Worm (Caenorhabditis elegans) whole organism, mixed stage, embryonic: ENCODE data around the gene nspb-2.
"Not testable (repeated sequence)": the region's sequence is repeated elsewhere in the genome, so short reads cannot be mapped to it uniquely, and the experiment has no call there.

ENCODE experiments used
- M03D4.4 ChIP-seq: sonication (generic microtip); optimal IDR thresholded peaks from 2 replicates; lab custom pipeline; 2017; ENCODE audit warnings: mild to moderate bottlenecking, missing genetic modification characterization, missing compliant biosample characterization
- bed-3 ChIP-seq: fragments of 200-800 bp; sonication (Bioruptor generic); optimal IDR thresholded peaks from 3 replicates; lab custom pipeline; 2018; ENCODE audit warnings: mild to moderate bottlenecking, missing genetic modification characterization, moderate library complexity, missing compliant biosample characterization
- blmp-1 ChIP-seq: fragments of 150-350 bp; optimal IDR thresholded peaks from 2 replicates; lab custom pipeline; 2014; ENCODE audit warnings: missing biosample characterization, missing genetic modification characterization
- ceh-39 ChIP-seq: fragments of 150-350 bp; optimal IDR thresholded peaks from 2 replicates; lab custom pipeline; 2014; ENCODE audit warnings: missing biosample characterization, missing genetic modification characterization
- ceh-43 ChIP-seq: fragments of 200-800 bp; sonication (Bioruptor generic); optimal IDR thresholded peaks from 2 replicates; lab custom pipeline; 2018; ENCODE audit warnings: mild to moderate bottlenecking, missing genetic modification characterization, moderate library complexity, missing compliant biosample characterization
- ceh-83 ChIP-seq: fragments of 200-800 bp; sonication (Bioruptor generic); optimal IDR thresholded peaks from 2 replicates; lab custom pipeline; 2018; ENCODE audit warnings: mild to moderate bottlenecking, missing genetic modification characterization, missing compliant biosample characterization
- ces-1 ChIP-seq: fragments of 150-350 bp; optimal IDR thresholded peaks from 2 replicates; lab custom pipeline; 2014; ENCODE audit warnings: missing biosample characterization, missing genetic modification reagents, missing genetic modification characterization
- cnd-1 ChIP-seq: fragments of 200-800 bp; sonication (Bioruptor generic); optimal IDR thresholded peaks from 2 replicates; lab custom pipeline; 2018; ENCODE audit warnings: mild to moderate bottlenecking, missing genetic modification characterization, missing compliant biosample characterization
- drap-1 ChIP-seq: fragments of 200-800 bp; sonication (Bioruptor generic); optimal IDR thresholded peaks from 3 replicates; lab custom pipeline; 2018; ENCODE audit warnings: mild to moderate bottlenecking, missing genetic modification characterization, missing compliant biosample characterization
- elt-1 ChIP-seq: sonication (generic microtip); optimal IDR thresholded peaks from 2 replicates; lab custom pipeline; 2017; ENCODE audit warnings: missing genetic modification characterization, mild to moderate bottlenecking, missing compliant biosample characterization, antibody characterized with exemption, moderate library complexity, borderline replicate concordance; ENCODE audit not compliant: insufficient read depth
- elt-3 ChIP-seq: fragments of 150-350 bp; optimal IDR thresholded peaks from 2 replicates; lab custom pipeline; 2014; ENCODE audit warnings: missing biosample characterization, missing genetic modification characterization
- ham-2 ChIP-seq: fragments of 200-800 bp; sonication (Bioruptor generic); optimal IDR thresholded peaks from 2 replicates; lab custom pipeline; 2018; ENCODE audit warnings: mild to moderate bottlenecking, missing genetic modification characterization, missing compliant biosample characterization
- hlh-1 ChIP-seq: fragments of 150-350 bp; optimal IDR thresholded peaks from 2 replicates; lab custom pipeline; 2014; ENCODE audit warnings: missing biosample characterization, missing genetic modification reagents, missing genetic modification characterization
- lin-13 ChIP-seq: fragments of 150-350 bp; optimal IDR thresholded peaks from 2 replicates; lab custom pipeline; 2014; ENCODE audit warnings: missing biosample characterization, missing genetic modification characterization
- lin-32 ChIP-seq: fragments of 200-800 bp; sonication (Bioruptor generic); optimal IDR thresholded peaks from 2 replicates; lab custom pipeline; 2018; ENCODE audit warnings: mild to moderate bottlenecking, missing genetic modification characterization, missing compliant biosample characterization
- lsy-2 ChIP-seq: fragments of 150-350 bp; optimal IDR thresholded peaks from 2 replicates; lab custom pipeline; 2014; ENCODE audit warnings: missing biosample characterization, missing genetic modification characterization
- mab-5 ChIP-seq: fragments of 150-350 bp; optimal IDR thresholded peaks from 2 replicates; lab custom pipeline; 2014; ENCODE audit warnings: missing biosample characterization, missing genetic modification characterization
- mep-1 ChIP-seq: fragments of 150-350 bp; optimal IDR thresholded peaks from 2 replicates; lab custom pipeline; 2017; ENCODE audit warnings: missing biosample characterization, missing genetic modification reagents, missing genetic modification characterization, inconsistent platforms
- mls-2 ChIP-seq: sonication (generic microtip); optimal IDR thresholded peaks from 2 replicates; lab custom pipeline; 2016; ENCODE audit warnings: mild to moderate bottlenecking, missing genetic modification characterization, moderate library complexity, missing compliant biosample characterization
- nhr-12 ChIP-seq: fragments of 150-350 bp; optimal IDR thresholded peaks from 2 replicates; lab custom pipeline; 2014; ENCODE audit warnings: missing biosample characterization, missing genetic modification characterization
- nhr-237 ChIP-seq: fragments of 150-350 bp; optimal IDR thresholded peaks from 2 replicates; lab custom pipeline; 2014; ENCODE audit warnings: missing biosample characterization, missing genetic modification characterization
- nhr-28 ChIP-seq: fragments of 150-350 bp; optimal IDR thresholded peaks from 2 replicates; lab custom pipeline; 2014; ENCODE audit warnings: missing biosample characterization, missing genetic modification characterization
- nhr-76 ChIP-seq: sonication (generic microtip); optimal IDR thresholded peaks from 2 replicates; lab custom pipeline; 2017; ENCODE audit warnings: missing biosample characterization, missing genetic modification characterization
- pha-4 ChIP-seq: fragments of 150-350 bp; optimal IDR thresholded peaks from 2 replicates; lab custom pipeline; 2018; ENCODE audit warnings: missing biosample characterization, missing genetic modification reagents, missing genetic modification characterization
- sem-2 ChIP-seq: fragments of 200-800 bp; sonication (Bioruptor generic); optimal IDR thresholded peaks from 2 replicates; lab custom pipeline; 2018; ENCODE audit warnings: mild to moderate bottlenecking, missing genetic modification characterization, missing compliant biosample characterization
- sptf-1 ChIP-seq: sonication (generic microtip); optimal IDR thresholded peaks from 2 replicates; lab custom pipeline; 2017; ENCODE audit warnings: mild to moderate bottlenecking, missing genetic modification characterization, moderate library complexity, missing compliant biosample characterization
- tbx-8 ChIP-seq: fragments of 200-800 bp; sonication (Bioruptor generic); optimal IDR thresholded peaks from 2 replicates; lab custom pipeline; 2018; ENCODE audit warnings: mild to moderate bottlenecking, missing genetic modification characterization, moderate library complexity, missing compliant biosample characterization
- unc-120 ChIP-seq: sonication (generic microtip); optimal IDR thresholded peaks from 2 replicates; lab custom pipeline; 2017; ENCODE audit warnings: missing genetic modification characterization, missing compliant biosample characterization; ENCODE audit not compliant: poor library complexity, severe bottlenecking
- unc-39 ChIP-seq: fragments of 150-350 bp; optimal IDR thresholded peaks from 2 replicates; lab custom pipeline; 2014; ENCODE audit warnings: missing biosample characterization, missing genetic modification characterization
- zip-8 ChIP-seq: fragments of 150-350 bp; optimal IDR thresholded peaks from 2 replicates; lab custom pipeline; 2014; ENCODE audit warnings: missing biosample characterization, missing genetic modification characterization
- ztf-11 ChIP-seq: fragments of 150-350 bp; optimal IDR thresholded peaks from 2 replicates; lab custom pipeline; 2014; ENCODE audit warnings: missing biosample characterization, missing genetic modification characterization

The nspb-2 gene

DNA sequence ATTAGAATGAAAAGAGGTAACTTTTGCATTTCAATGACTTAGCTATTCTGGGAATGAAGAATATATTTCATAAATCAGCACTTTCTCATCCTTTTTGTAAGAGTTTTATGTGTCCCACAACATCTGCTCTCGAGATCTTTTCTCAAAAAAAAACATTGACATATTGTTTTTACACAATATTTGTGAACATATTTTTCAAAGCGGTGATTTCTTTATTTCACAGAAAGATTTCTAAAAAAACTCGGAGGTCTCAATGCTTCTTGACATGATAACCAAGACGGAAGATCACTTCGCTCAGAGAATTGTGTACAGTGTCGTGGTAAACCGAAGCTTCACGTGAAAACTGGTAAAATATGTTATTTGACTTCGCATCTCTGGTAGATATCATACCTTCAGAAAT lies 4.4 kb downstream of the nspb-2 start, which contains the start of gene F38A5.22:
F38A5.22 (minus strand) TSS at position 29 of the 400 bp plus-strand sequence.
- TF ChIP-seq ceh-39 (tag; lab: Kevin White, UChicago) = no peak
- TF ChIP-seq zip-8 = no peak
- no peak for TF ChIP-seq bed-3 (GFP tag; lab: Kevin White, UChicago)
- TF ChIP-seq ham-2 (GFP tag; lab: Kevin White, UChicago) = no peak
- no peak for TF ChIP-seq ces-1 (GFP tag; lab: Kevin White, UChicago)
- no peak for TF ChIP-seq nhr-12 (tag; lab: Kevin White, UChicago)
- no peak for TF ChIP-seq nhr-237 (tag; lab: Kevin White, UChicago)
- no peak for TF ChIP-seq sptf-1 (tag; lab: Kevin White, UChicago)
- TF ChIP-seq unc-39 (tag; lab: Kevin White, UChicago) = no peak
- TF ChIP-seq sem-2 = no peak
- TF ChIP-seq nhr-76 (tag; lab: Kevin White, UChicago) = no peak
- TF ChIP-seq cnd-1 = no peak
- no peak for TF ChIP-seq tbx-8 (GFP tag; lab: Kevin White, UChicago)

ce11 chrIV:6597298-6597697 lies 5.8 kb downstream of the nspb-2 start, which contains the start of gene F38A5.6:
F38A5.6 (minus strand) TSS chrIV:6597398.
- TF ChIP-seq sptf-1 (tag; lab: Kevin White, UChicago) (no peak), ceh-83 (GFP tag; lab: Kevin White, UChicago) (no peak), mls-2 (tag; lab: Kevin White, UChicago) (no peak), elt-1 (tag; lab: Kevin White, UChicago) (no peak), ztf-11 (tag; lab: Kevin White, UChicago) (no peak), ceh-43 (GFP tag; lab: Kevin White, UChicago) (no peak), unc-120 (tag; lab: Kevin White, UChicago) (no peak), lin-13 (tag; lab: Kevin White, UChicago) (no peak), blmp-1 (tag; lab: Kevin White, UChicago) (no peak), nhr-12 (tag; lab: Kevin White, UChicago) (no peak)

- not testable (repeated sequence) for TF ChIP-seq ham-2 (GFP tag; lab: Kevin White, UChicago); lin-13 (tag; lab: Kevin White, UChicago); unc-39 (tag; lab: Kevin White, UChicago)
Measured at ce11 chrIV:6597918-6598317, 6.4 kb downstream of the nspb-2 start, which contains the start of gene nspb-4. nspb-4 (plus strand) TSS chrIV:6598218.

DNA sequence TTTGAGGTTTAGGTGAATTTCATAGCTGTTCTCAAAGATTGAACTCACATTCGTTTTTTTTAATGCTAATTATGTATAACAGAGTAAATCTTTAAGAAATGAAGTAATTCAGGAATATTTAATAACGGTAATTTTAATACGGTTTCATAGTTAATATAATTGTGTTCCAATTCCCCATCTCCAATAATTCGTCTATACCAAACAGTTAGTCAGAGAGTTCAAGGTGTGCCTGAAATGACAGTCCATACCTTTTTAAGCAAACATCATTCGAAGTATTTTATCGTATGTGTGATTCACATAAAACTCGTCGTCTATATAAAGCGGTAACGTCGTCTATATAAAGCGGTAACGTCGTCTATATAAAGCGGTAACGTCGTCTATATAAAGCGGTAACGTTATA lies 7.2 kb downstream of the nspb-2 start, which contains the start of gene nspb-5:
nspb-5 (plus strand) TSS at position 301 of the 400 bp plus-strand sequence.
- TF ChIP-seq nhr-28; ceh-83 (GFP tag; lab: Kevin White, UChicago); mab-5 (tag; lab: Kevin White, UChicago): not testable (repeated sequence)

ce11 chrIV:6599447-6599846 lies 8.0 kb downstream of the nspb-2 start, which contains the start of gene F38A5.8:
F38A5.8 (plus strand) TSS chrIV:6599747.
- TF ChIP-seq elt-1 (tag; lab: Kevin White, UChicago) = no peak
- no peak for TF ChIP-seq lin-32
- TF ChIP-seq unc-120 (tag; lab: Kevin White, UChicago) = no peak
- TF ChIP-seq mab-5 (tag; lab: Kevin White, UChicago) = no peak
- no peak for TF ChIP-seq lsy-2 (tag; lab: Kevin White, UChicago)
- no peak for TF ChIP-seq blmp-1 (tag; lab: Kevin White, UChicago)
- TF ChIP-seq ceh-83 (GFP tag; lab: Kevin White, UChicago) = no peak
- TF ChIP-seq drap-1 = no peak
- TF ChIP-seq pha-4 = no peak
- TF ChIP-seq ceh-43 (GFP tag; lab: Kevin White, UChicago) = no peak
- no peak for TF ChIP-seq hlh-1
- no peak for TF ChIP-seq zip-8
- no peak for TF ChIP-seq elt-3 (tag; lab: Kevin White, UChicago)
- no peak for TF ChIP-seq mls-2 (tag; lab: Kevin White, UChicago)
- TF ChIP-seq bed-3 (GFP tag; lab: Kevin White, UChicago) = no peak
- TF ChIP-seq ztf-11 (tag; lab: Kevin White, UChicago) = no peak
- no peak for TF ChIP-seq lin-13 (tag; lab: Kevin White, UChicago)
- no peak for TF ChIP-seq cnd-1
- TF ChIP-seq M03D4.4 (tag; lab: Kevin White, UChicago) = no peak
- no peak for TF ChIP-seq mep-1
